Worm (Caenorhabditis elegans): ENCODE results near the gene F10A3.11.

- TF ChIP-seq ama-1 (optimal IDR thresholded peaks at IDR 0.05) (no peak), ztf-4 (tag; optimal IDR thresholded peaks at IDR 0.05) (no peak), skn-1 (tag; optimal IDR thresholded peaks at IDR 0.05) (no peak)
Measured at ce11 chrV:16155111-16155510, 7.4 kb upstream of the F10A3.11 start, which contains the start of gene str-97.
